Fruit fly (Drosophila melanogaster) whole organism, pupa: ENCODE measurements around the gene TyrR.

Experiments used
- CG10348 ChIP-seq: fragments of 200-800 bp; sonication (Bioruptor generic); IDR thresholded peaks from 2 replicates; pipeline ENCODE4 v1.3.6; 2022; ENCODE audit warnings: missing biosample characterization, missing genetic modification characterization
- CG12605 ChIP-seq: fragments of 200-800 bp; sonication (Bioruptor generic); IDR thresholded peaks from 2 replicates; pipeline ENCODE4 v1.3.6; 2022; ENCODE audit warnings: missing biosample characterization, missing genetic modification characterization
- CG13204 ChIP-seq: fragments of 200-800 bp; sonication (Bioruptor generic); optimal IDR thresholded peaks from 2 replicates; lab custom pipeline; 2018; ENCODE audit warnings: missing biosample characterization, mild to moderate bottlenecking, missing genetic modification characterization, moderate library complexity
- CG14655 ChIP-seq: fragments of 200-800 bp; sonication (Bioruptor generic); optimal IDR thresholded peaks from 3 replicates; lab custom pipeline; 2017; ENCODE audit warnings: mild to moderate bottlenecking, missing biosample characterization, missing genetic modification reagents, missing genetic modification characterization
- CG15710 ChIP-seq: fragments of 200-800 bp; sonication (Bioruptor generic); optimal IDR thresholded peaks from 2 replicates; lab custom pipeline; 2018; ENCODE audit warnings: missing biosample characterization, mild to moderate bottlenecking, missing genetic modification characterization, moderate library complexity
- CG17806 ChIP-seq: fragments of 200-800 bp; sonication (Bioruptor generic); optimal IDR thresholded peaks from 2 replicates; lab custom pipeline; 2018; ENCODE audit warnings: missing biosample characterization, mild to moderate bottlenecking, missing genetic modification characterization, moderate library complexity
- CG32121 ChIP-seq: fragments of 200-800 bp; sonication (Bioruptor generic); IDR thresholded peaks from 2 replicates; pipeline ENCODE4 v1.3.6; 2022; ENCODE audit warnings: missing biosample characterization, missing genetic modification characterization
- CG34367 ChIP-seq: fragments of 200-800 bp; sonication (Bioruptor generic); optimal IDR thresholded peaks from 2 replicates; lab custom pipeline; 2018; ENCODE audit warnings: missing biosample characterization, mild to moderate bottlenecking, missing genetic modification characterization
- CG4496 ChIP-seq: fragments of 200-800 bp; sonication (Bioruptor generic); IDR thresholded peaks from 3 replicates; pipeline ENCODE4 v1.3.6; 2022; ENCODE audit warnings: missing biosample characterization, missing genetic modification characterization
- CG8159 ChIP-seq: fragments of 200-800 bp; sonication (Bioruptor generic); optimal IDR thresholded peaks from 3 replicates; lab custom pipeline; 2018; ENCODE audit warnings: missing biosample characterization, mild to moderate bottlenecking, missing genetic modification characterization, moderate library complexity
- CG8301 ChIP-seq: fragments of 200-800 bp; sonication (Bioruptor generic); optimal IDR thresholded peaks from 2 replicates; lab custom pipeline; 2018; ENCODE audit warnings: missing biosample characterization, mild to moderate bottlenecking, missing genetic modification characterization
- CG9948 ChIP-seq: fragments of 200-800 bp; sonication (Bioruptor generic); optimal IDR thresholded peaks from 2 replicates; lab custom pipeline; 2018; ENCODE audit warnings: missing biosample characterization, mild to moderate bottlenecking, missing genetic modification characterization, moderate library complexity
- D1 ChIP-seq: fragments of 200-800 bp; sonication (Bioruptor generic); optimal IDR thresholded peaks from 2 replicates; lab custom pipeline; 2018; ENCODE audit warnings: missing biosample characterization, mild to moderate bottlenecking, missing genetic modification characterization, moderate library complexity
- EcR ChIP-seq: fragments of 200-800 bp; sonication (Bioruptor generic); optimal IDR thresholded peaks from 3 replicates; lab custom pipeline; 2019; ENCODE audit warnings: missing biosample characterization, missing genetic modification characterization, mild to moderate bottlenecking, moderate library complexity, missing genetic modification reagents
- Ets98B ChIP-seq: fragments of 200-800 bp; sonication (Bioruptor generic); IDR thresholded peaks from 2 replicates; pipeline ENCODE4 v1.3.6; 2022; ENCODE audit warnings: missing biosample characterization, missing genetic modification characterization
- Pif1A ChIP-seq: fragments of 200-800 bp; sonication (Bioruptor generic); optimal IDR thresholded peaks from 3 replicates; lab custom pipeline; 2016; ENCODE audit warnings: missing biosample characterization, missing genetic modification characterization
- Pif1B ChIP-seq: fragments of 200-800 bp; sonication (Bioruptor generic); optimal IDR thresholded peaks from 3 replicates; lab custom pipeline; 2016; ENCODE audit warnings: missing biosample characterization, missing genetic modification characterization
- Snoo ChIP-seq: fragments of 200-800 bp; sonication (Bioruptor generic); optimal IDR thresholded peaks from 3 replicates; lab custom pipeline; 2017; ENCODE audit warnings: missing biosample characterization, mild to moderate bottlenecking, missing genetic modification characterization, inconsistent platforms
- fd96Ca ChIP-seq: fragments of 200-800 bp; sonication (Bioruptor generic); IDR thresholded peaks from 3 replicates; pipeline ENCODE4 v1.3.6; 2022; ENCODE audit warnings: missing biosample characterization, missing genetic modification characterization
- gl ChIP-seq: fragments of 200-800 bp; sonication (Bioruptor generic); optimal IDR thresholded peaks from 2 replicates; lab custom pipeline; 2018; ENCODE audit warnings: missing biosample characterization, mild to moderate bottlenecking, missing genetic modification characterization
- rn ChIP-seq: fragments of 200-800 bp; sonication (Bioruptor generic); IDR thresholded peaks from 2 replicates; pipeline ENCODE4 v1.3.6; 2022; ENCODE audit warnings: missing biosample characterization, missing genetic modification characterization

The TyrR gene

dm6 chr3R:17807035-17807606, 44.1 kb upstream of the TyrR start, which contains the start of gene CG17801:
Gene CG17801, minus strand, starts transcription at chr3R:17807085.
- TF ChIP-seq Pif1B (GFP tag; lab: Kevin White, UChicago) = no peak
- TF ChIP-seq CG8301 (tag; lab: Kevin White, UChicago) = no peak
- TF ChIP-seq CG34367 (tag; lab: Kevin White, UChicago) = no peak
- TF ChIP-seq fd96Ca (GFP tag; lab: Robert Waterston, UW) = no peak
- no peak for TF ChIP-seq Snoo (tag; lab: Kevin White, UChicago)
- no peak for TF ChIP-seq D1 (tag; lab: Kevin White, UChicago)
- no peak for TF ChIP-seq CG8159 (tag; lab: Kevin White, UChicago)
- no peak for TF ChIP-seq rn (GFP tag; lab: Robert Waterston, UW)
- TF ChIP-seq CG10348 (GFP tag; lab: Robert Waterston, UW) = no peak
- TF ChIP-seq CG14655 = no peak
- no peak for TF ChIP-seq CG17806 (tag; lab: Kevin White, UChicago)
- no peak for TF ChIP-seq CG12605
- no peak for TF ChIP-seq CG13204 (GFP tag; lab: Kevin White, UChicago)

dm6 chr3R:17805092-17805491, 42.1 kb upstream of the TyrR start, which contains the start of gene Nnk:
Gene Nnk, minus strand, starts transcription at chr3R:17805249.
- no peak for TF ChIP-seq EcR (GFP tag; lab: Kevin White, UChicago)
- no peak for TF ChIP-seq CG17806 (tag; lab: Kevin White, UChicago)
- TF ChIP-seq CG15710 (tag; lab: Kevin White, UChicago) = no peak
- no peak for TF ChIP-seq CG9948 (tag; lab: Kevin White, UChicago)
- no peak for TF ChIP-seq gl
- no peak for TF ChIP-seq CG8159 (tag; lab: Kevin White, UChicago)
- TF ChIP-seq CG4496 = no peak

DNA sequence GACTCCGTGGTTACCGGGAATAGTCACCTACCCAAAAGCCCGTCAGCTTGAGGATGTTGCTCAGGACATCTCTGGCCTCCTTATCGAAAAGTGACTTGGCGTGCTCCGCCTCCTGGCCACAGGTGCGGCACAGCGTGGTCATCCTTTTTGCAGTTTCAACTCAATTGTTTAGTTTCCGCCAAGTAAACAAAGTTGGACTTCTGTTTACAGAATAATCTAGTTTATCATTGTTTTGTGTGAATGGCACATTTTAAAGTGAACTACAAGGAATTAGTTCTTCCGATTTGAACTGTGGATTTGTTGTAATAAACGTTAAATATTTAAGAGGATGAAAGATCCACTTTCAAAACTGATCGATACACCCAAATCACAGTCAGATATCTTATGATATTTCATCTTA, 40.0 kb upstream of the TyrR start, which contains the start of gene CG17806:
Gene CG17806 (minus strand): TSS at position 236 of the 400 bp plus-strand sequence.
- no peak for TF ChIP-seq rn (GFP tag; lab: Robert Waterston, UW)
- peak; percentile 12 for TF ChIP-seq CG15710 (tag; lab: Kevin White, UChicago)
- peak; percentile 35 for TF ChIP-seq CG17806 (tag; lab: Kevin White, UChicago)
- TF ChIP-seq, all 21 proteins: peak for 2

DNA sequence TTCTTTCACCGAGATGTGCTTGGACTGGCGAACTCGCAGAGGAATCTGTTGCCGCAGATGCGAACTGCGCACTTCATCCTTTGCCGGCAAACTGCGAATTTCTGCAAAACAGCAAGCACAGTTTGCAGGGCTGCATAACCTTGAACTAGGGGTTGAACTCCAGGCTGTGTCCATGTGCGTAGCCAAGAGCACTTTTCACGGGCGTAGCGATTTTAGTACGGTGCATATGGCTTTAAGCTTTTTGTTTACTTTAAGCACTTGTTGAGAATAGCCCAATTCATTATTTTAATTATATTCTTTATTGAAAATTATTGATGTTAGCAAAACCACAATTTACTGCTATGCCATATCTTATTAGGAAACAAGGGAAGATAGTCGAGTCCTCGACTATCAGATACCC, 38.3 kb upstream of the TyrR start, which contains the start of gene CG17803:
Gene CG17803 (minus strand): TSS at position 249 of the 400 bp plus-strand sequence.
- TF ChIP-seq Pif1B (GFP tag; lab: Kevin White, UChicago) (no peak), EcR (GFP tag; lab: Kevin White, UChicago) (peak; percentile 38), CG14655 (no peak)

- TF ChIP-seq CG9948 (tag; lab: Kevin White, UChicago) (peak; percentile 26), CG32121 (GFP tag; lab: Robert Waterston, UW) (0 out of 2 replicates have a peak, but pooled peaks have one; percentile 39), Pif1A (GFP tag; lab: Kevin White, UChicago) (no peak), gl (peak; percentile 16), Snoo (tag; lab: Kevin White, UChicago) (peak; percentile 82), CG17806 (tag; lab: Kevin White, UChicago) (peak; percentile 71), CG4496 (peak; percentile 77), fd96Ca (GFP tag; lab: Robert Waterston, UW) (peak; percentile 49; the same call in 2 of the 3 replicates), CG13204 (GFP tag; lab: Kevin White, UChicago) (no peak), CG14655 (no peak), Pif1B (GFP tag; lab: Kevin White, UChicago) (peak; percentile 77), D1 (tag; lab: Kevin White, UChicago) (no peak), EcR (GFP tag; lab: Kevin White, UChicago) (no peak), CG34367 (tag; lab: Kevin White, UChicago) (peak; percentile 52), CG8301 (tag; lab: Kevin White, UChicago) (no peak), CG8159 (tag; lab: Kevin White, UChicago) (peak; percentile 59), CG10348 (GFP tag; lab: Robert Waterston, UW) (no peak), rn (GFP tag; lab: Robert Waterston, UW) (peak; percentile 47; the same call in 1 of the 2 replicates), CG15710 (tag; lab: Kevin White, UChicago) (peak; percentile 68), CG12605 (no peak), Ets98B (GFP tag; lab: Robert Waterston, UW) (peak; percentile 56; the same call in 1 of the 2 replicates)
Measured at dm6 chr3R:17798211-17798737, 35.3 kb upstream of the TyrR start, which contains the start of gene CG7379. Gene CG7379, minus strand, starts transcription at chr3R:17798304.

DNA sequence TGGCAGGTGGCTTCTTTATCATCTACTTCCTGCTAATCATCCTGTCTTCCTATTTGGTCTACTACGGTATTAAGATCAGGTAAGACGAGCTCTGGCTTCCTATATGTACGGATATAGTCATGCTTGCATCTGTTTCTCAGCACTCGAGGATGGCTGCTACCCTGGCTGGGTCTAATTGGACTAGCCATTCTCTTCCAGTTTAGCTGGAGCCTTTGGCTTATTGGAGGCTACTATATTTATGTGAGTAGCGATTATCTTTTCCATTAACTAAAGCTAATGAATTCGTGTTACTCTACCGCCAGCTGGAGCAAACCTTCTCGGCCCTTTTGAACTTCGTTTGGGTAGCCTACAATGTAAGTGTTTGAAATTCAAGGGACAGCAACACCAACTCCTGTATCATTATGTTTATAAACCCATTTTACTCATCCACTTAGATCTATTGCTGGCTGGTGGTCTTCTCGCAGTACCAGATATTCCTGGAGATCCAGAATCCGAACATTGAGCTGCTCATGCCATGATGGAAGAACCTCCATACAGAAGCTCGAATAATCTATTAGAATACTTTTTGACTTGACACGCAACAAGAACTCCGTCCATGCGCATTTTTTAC, 32.7 kb upstream of the TyrR start:
- TF ChIP-seq Snoo (tag; lab: Kevin White, UChicago) = no peak
- TF ChIP-seq CG17806 (tag; lab: Kevin White, UChicago) = no peak
- no peak for TF ChIP-seq CG32121 (GFP tag; lab: Robert Waterston, UW)
- no peak for TF ChIP-seq CG8301 (tag; lab: Kevin White, UChicago)
- no peak for TF ChIP-seq CG10348 (GFP tag; lab: Robert Waterston, UW)
- no peak for TF ChIP-seq CG12605
- no peak for TF ChIP-seq Ets98B (GFP tag; lab: Robert Waterston, UW)
- TF ChIP-seq rn (GFP tag; lab: Robert Waterston, UW) = no peak
- TF ChIP-seq CG13204 (GFP tag; lab: Kevin White, UChicago) = no peak
- no peak for TF ChIP-seq CG15710 (tag; lab: Kevin White, UChicago)
- TF ChIP-seq gl = no peak
